Fruit fly (Drosophila melanogaster) Kc167 (cell line): ENCODE measurements around the gene kek5.

Experiments
- Myc ChIP-seq: fragments of >200 bp; optimal IDR thresholded peaks from 2 replicates; lab custom pipeline; 2017; ENCODE audit warnings: missing external identifiers
- Sin3A ChIP-seq: fragments of >200 bp; optimal IDR thresholded peaks from 2 replicates; lab custom pipeline; 2018; ENCODE audit warnings: missing external identifiers
- h ChIP-seq: fragments of >200 bp; optimal IDR thresholded peaks from 3 replicates; lab custom pipeline; 2018; ENCODE audit warnings: missing external identifiers
- insv ChIP-seq: fragments of >200 bp; optimal IDR thresholded peaks from 3 replicates; lab custom pipeline; 2018; ENCODE audit warnings: missing external identifiers
- psq ChIP-seq: fragments of >200 bp; optimal IDR thresholded peaks from 2 replicates; lab custom pipeline; 2017; ENCODE audit warnings: missing external identifiers
- ttk ChIP-seq: sonication (Bioruptor generic); optimal IDR thresholded peaks from 2 replicates; lab custom pipeline; 2017; ENCODE audit warnings: missing external identifiers

DNA sequence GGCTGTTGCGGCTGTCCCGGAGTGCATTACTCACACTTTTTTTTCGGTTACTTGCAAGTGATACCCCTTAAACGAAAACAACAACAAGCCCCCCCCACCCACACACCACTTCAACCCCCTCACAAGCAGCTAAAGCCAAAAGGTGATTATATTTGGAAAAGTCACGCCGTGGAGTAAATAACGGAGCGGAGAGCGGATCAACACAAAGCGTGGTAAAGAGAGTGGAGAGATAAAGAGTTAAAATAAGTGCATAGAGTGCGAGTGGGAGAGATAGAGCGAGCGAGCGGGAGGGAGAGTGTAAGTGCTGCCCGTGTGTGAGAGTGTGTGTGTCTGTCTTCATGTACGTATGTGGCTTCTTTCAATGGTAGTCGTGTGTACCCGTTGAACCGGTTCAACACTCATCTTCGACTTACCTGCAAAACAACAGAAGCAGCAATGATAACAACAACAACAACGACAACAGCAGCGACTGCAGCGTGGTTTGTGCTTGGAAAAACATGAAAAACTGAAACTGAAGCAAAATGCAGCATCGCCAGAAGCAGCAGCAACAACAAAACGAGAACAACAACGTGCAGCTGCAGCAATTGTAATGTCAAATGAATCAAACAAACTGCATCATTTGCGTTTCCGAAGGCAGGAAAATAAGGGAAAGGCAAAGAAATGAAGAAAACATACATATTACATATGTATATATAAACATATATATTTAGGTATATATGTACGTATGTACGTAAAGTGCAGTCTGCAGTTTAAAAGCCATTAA, 642 bp downstream of the kek5 start:
- TF ChIP-seq psq, result no peak
- no peak for TF ChIP-seq Sin3A (lab: Kevin White, UChicago)
- TF ChIP-seq insv, result no peak
- no peak for TF ChIP-seq h (lab: Kevin White, UChicago)
- TF ChIP-seq Myc, result no peak
- TF ChIP-seq ttk (lab: Kevin White, UChicago), result no peak
